Worm (Caenorhabditis elegans) whole organism, mixed stage, embryonic: Measurements from ENCODE around the gene F41H10.12.

Source experiments
- elt-3 ChIP-seq: fragments of 150-350 bp; optimal IDR thresholded peaks from 2 replicates; lab custom pipeline; 2014; ENCODE audit warnings: missing biosample characterization, missing genetic modification characterization
- lin-13 ChIP-seq: fragments of 150-350 bp; optimal IDR thresholded peaks from 2 replicates; lab custom pipeline; 2014; ENCODE audit warnings: missing biosample characterization, missing genetic modification characterization
- nhr-237 ChIP-seq: fragments of 150-350 bp; optimal IDR thresholded peaks from 2 replicates; lab custom pipeline; 2014; ENCODE audit warnings: missing biosample characterization, missing genetic modification characterization
- snpc-4 ChIP-seq: fragments of 150-350 bp; optimal IDR thresholded peaks from 2 replicates; lab custom pipeline; 2014; ENCODE audit warnings: missing biosample characterization, missing genetic modification characterization
- unc-39 ChIP-seq: fragments of 150-350 bp; optimal IDR thresholded peaks from 2 replicates; lab custom pipeline; 2014; ENCODE audit warnings: missing biosample characterization, missing genetic modification characterization
- unc-62 ChIP-seq: fragments of 150-350 bp; optimal IDR thresholded peaks from 2 replicates; lab custom pipeline; 2014; ENCODE audit warnings: missing biosample characterization, missing genetic modification reagents, missing genetic modification characterization
- ztf-11 ChIP-seq: fragments of 150-350 bp; optimal IDR thresholded peaks from 2 replicates; lab custom pipeline; 2014; ENCODE audit warnings: missing biosample characterization, missing genetic modification characterization

- TF ChIP-seq elt-3 = no peak
- TF ChIP-seq snpc-4 = no peak
- no peak for TF ChIP-seq unc-39 (tag; lab: Kevin White, UChicago)
- no peak for TF ChIP-seq ztf-11 (tag; lab: Kevin White, UChicago)
- no peak for TF ChIP-seq nhr-237 (tag; lab: Kevin White, UChicago)
- no peak for TF ChIP-seq lin-13 (tag; lab: Kevin White, UChicago)
- TF ChIP-seq unc-62 (GFP tag; lab: Kevin White, UChicago) = no peak
These were observed 10.2 kb upstream of the F41H10.12 start for ce11 chrIV:5374946-5375345.
